Worm (Caenorhabditis elegans): ENCODE measurements around the gene fbxb-11.

- no peak for TF ChIP-seq fos-1 (tag; optimal IDR thresholded peaks at IDR 0.05)
- TF ChIP-seq elt-2 (tag; optimal IDR thresholded peaks at IDR 0.05), result no peak
- TF ChIP-seq ceh-82 (tag; optimal IDR thresholded peaks at IDR 0.05), result no peak
- no peak for TF ChIP-seq mdl-1 (tag; optimal IDR thresholded peaks at IDR 0.05)
- TF ChIP-seq isw-1 (GFP tag; IDR thresholded peaks at IDR 0.05), result no peak
These were observed 5.3 kb upstream of the fbxb-11 start, which contains the start of gene fbxb-48 for ce11 chrII:1719153-1719552.
